Fruit fly (Drosophila melanogaster) Kc167 (cell line): Measurements from ENCODE around the gene Rrp46.

Source experiments
- Myc ChIP-seq: fragments of >200 bp; optimal IDR thresholded peaks from 2 replicates; lab custom pipeline; 2017; ENCODE audit warnings: missing external identifiers
- Sin3A ChIP-seq: fragments of >200 bp; optimal IDR thresholded peaks from 2 replicates; lab custom pipeline; 2018; ENCODE audit warnings: missing external identifiers
- h ChIP-seq: fragments of >200 bp; optimal IDR thresholded peaks from 3 replicates; lab custom pipeline; 2018; ENCODE audit warnings: missing external identifiers
- insv ChIP-seq: fragments of >200 bp; optimal IDR thresholded peaks from 3 replicates; lab custom pipeline; 2018; ENCODE audit warnings: missing external identifiers
- psq ChIP-seq: fragments of >200 bp; optimal IDR thresholded peaks from 2 replicates; lab custom pipeline; 2017; ENCODE audit warnings: missing external identifiers
- ttk ChIP-seq: sonication (Bioruptor generic); optimal IDR thresholded peaks from 2 replicates; lab custom pipeline; 2017; ENCODE audit warnings: missing external identifiers

The Rrp46 gene

dm6 chr3R:10411752-10412549 lies 1.1 kb upstream of the Rrp46 start:
- TF ChIP-seq ttk (lab: Kevin White, UChicago) (no peak), insv (lab: Kevin White, UChicago) (no peak), h (lab: Kevin White, UChicago) (no peak), Sin3A (lab: Kevin White, UChicago) (no peak), Myc (lab: Kevin White, UChicago) (no peak), psq (lab: Kevin White, UChicago) (no peak)

- no peak for TF ChIP-seq Sin3A (lab: Kevin White, UChicago)
- TF ChIP-seq psq (lab: Kevin White, UChicago) = no peak
- no peak for TF ChIP-seq Myc (lab: Kevin White, UChicago)
- no peak for TF ChIP-seq ttk (lab: Kevin White, UChicago)
- TF ChIP-seq h (lab: Kevin White, UChicago) = peak; percentile 97
- no peak for TF ChIP-seq insv (lab: Kevin White, UChicago)
These were observed 2.8 kb downstream of the Rrp46 start, which contains the start of gene CG6345 for dm6 chr3R:10415923-10416322. TSS of gene CG6345 (minus strand) at chr3R:10416046.

- no peak for TF ChIP-seq psq (lab: Kevin White, UChicago)
- no peak for TF ChIP-seq ttk (lab: Kevin White, UChicago)
- TF ChIP-seq Sin3A (lab: Kevin White, UChicago) = no peak
- no peak for TF ChIP-seq insv (lab: Kevin White, UChicago)
These were observed 8.1 kb downstream of the Rrp46 start for dm6 chr3R:10421167-10421566.

dm6 chr3R:10428324-10428723 lies 15.2 kb downstream of the Rrp46 start, which contains the start of gene CG46270:
TSS of gene CG46270 (minus strand) at chr3R:10428424.
- no peak for TF ChIP-seq Sin3A (lab: Kevin White, UChicago)
- no peak for TF ChIP-seq Myc (lab: Kevin White, UChicago)

DNA sequence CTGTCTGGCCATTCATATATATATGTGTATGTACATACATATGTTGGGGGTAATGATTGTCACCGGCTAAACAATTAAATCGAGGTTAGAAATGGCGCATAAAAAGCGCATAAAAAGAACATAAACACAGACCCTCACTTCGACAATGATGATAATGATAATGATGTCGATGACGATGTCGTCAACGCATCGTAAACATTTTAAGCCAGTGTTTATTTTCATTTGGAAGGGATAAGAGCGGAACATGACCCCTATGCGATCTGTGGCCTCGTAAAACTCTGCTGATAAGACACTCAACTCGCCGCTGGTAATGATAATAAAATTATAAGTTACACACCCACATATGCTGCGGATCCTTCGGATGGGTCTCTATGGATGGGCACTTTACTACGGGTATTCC lies 18.0 kb downstream of the Rrp46 start:
- TF ChIP-seq Myc (lab: Kevin White, UChicago) = no peak
- TF ChIP-seq Sin3A (lab: Kevin White, UChicago) = no peak
- TF ChIP-seq psq (lab: Kevin White, UChicago) = no peak

DNA sequence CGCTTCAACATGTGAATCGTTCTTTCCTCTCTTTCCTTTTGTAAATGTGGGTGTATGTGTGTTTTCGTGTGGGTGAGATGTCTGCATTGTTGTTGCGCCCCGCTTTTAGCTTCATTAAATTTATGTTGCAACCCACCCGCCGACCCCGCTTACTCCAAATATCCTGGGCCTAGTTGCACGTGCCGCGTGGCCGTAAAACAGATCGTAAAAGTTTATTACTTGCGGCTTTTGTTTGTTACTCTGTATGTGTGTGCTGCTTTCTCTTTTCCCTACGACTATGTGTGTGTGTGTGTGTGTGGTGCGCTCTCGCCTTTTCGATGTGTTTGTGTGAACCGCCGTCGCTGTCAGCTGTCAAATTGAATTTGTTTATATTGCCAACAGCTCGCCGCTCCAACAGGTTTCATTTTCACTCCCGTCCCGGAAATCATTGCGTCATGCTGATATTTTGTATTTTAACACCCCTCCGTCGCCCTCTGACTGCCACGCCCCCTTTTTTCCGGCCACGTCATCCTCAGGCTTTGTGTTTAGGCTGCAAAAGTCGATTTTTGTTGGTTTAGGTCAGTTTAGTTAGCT lies 20.4 kb downstream of the Rrp46 start:
- TF ChIP-seq ttk (lab: Kevin White, UChicago) = no peak
- TF ChIP-seq Myc (lab: Kevin White, UChicago) = no peak
- TF ChIP-seq insv (lab: Kevin White, UChicago) = no peak
- TF ChIP-seq h (lab: Kevin White, UChicago) = no peak
- no peak for TF ChIP-seq Sin3A (lab: Kevin White, UChicago)
- no peak for TF ChIP-seq psq (lab: Kevin White, UChicago)

DNA sequence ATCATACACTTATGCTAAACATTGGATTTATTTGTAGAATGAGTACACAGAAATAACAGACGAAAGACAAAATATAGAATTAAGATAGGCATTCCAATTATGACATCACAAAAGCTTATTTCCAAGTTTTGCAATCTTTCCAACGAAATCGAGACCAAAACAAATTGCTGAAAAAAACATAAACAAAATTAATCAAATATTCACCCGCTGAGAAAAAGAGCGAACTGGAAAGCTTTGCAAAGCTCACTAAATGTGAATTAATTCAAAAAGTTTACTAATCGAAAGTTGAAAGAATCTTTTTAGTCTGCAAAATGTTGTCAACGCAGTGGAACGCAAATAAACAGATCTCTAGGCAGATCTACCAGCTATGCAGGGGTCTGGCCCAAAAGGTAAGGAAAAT lies 21.4 kb downstream of the Rrp46 start, which contains the start of gene Cyp12e1:
Gene Cyp12e1, plus strand, starts transcription at position 301 of the 400 bp plus-strand sequence.
- TF ChIP-seq ttk (lab: Kevin White, UChicago) = no peak
- TF ChIP-seq psq (lab: Kevin White, UChicago) = no peak
- TF ChIP-seq Sin3A (lab: Kevin White, UChicago) = no peak
- no peak for TF ChIP-seq insv (lab: Kevin White, UChicago)
- TF ChIP-seq Myc (lab: Kevin White, UChicago) = no peak
- TF ChIP-seq h (lab: Kevin White, UChicago) = no peak

dm6 chr3R:10436989-10437388 lies 23.9 kb downstream of the Rrp46 start:
- TF ChIP-seq Sin3A (lab: Kevin White, UChicago) (no peak), psq (lab: Kevin White, UChicago) (no peak), Myc (lab: Kevin White, UChicago) (no peak), ttk (lab: Kevin White, UChicago) (no peak), insv (lab: Kevin White, UChicago) (no peak), h (lab: Kevin White, UChicago) (no peak)

DNA sequence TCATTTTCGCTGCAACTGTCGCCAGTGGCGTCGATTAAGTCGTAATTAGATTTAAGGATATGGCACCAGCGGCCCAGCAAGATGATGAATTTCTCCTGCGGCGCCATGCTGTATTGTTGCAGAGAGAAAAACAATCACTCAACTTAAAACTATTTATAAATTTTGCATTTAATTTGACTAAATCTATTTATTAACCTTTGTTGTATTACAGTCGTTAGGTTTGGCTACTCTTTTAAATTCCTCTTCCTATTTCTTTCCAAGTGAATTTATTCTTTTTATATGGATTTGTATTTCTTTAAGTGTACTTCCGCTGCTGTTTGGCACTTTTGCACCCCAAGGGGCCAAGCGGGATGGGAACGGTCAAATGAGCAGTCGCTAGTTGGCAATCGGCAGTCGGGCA lies 35.9 kb downstream of the Rrp46 start:
- TF ChIP-seq psq (lab: Kevin White, UChicago) (no peak), h (lab: Kevin White, UChicago) (no peak)

dm6 chr3R:10454909-10455308 lies 41.8 kb downstream of the Rrp46 start:
- no peak for TF ChIP-seq ttk (lab: Kevin White, UChicago)
- TF ChIP-seq Myc (lab: Kevin White, UChicago) = no peak
- no peak for TF ChIP-seq insv (lab: Kevin White, UChicago)
- no peak for TF ChIP-seq h (lab: Kevin White, UChicago)
- TF ChIP-seq Sin3A (lab: Kevin White, UChicago) = no peak
- TF ChIP-seq psq (lab: Kevin White, UChicago) = no peak

dm6 chr3R:10463548-10463947 lies 50.4 kb downstream of the Rrp46 start:
- TF ChIP-seq Myc (lab: Kevin White, UChicago) (no peak), insv (lab: Kevin White, UChicago) (no peak), h (lab: Kevin White, UChicago) (no peak)
